Worm (Caenorhabditis elegans) whole organism, mixed stage, embryonic: ENCODE data around the gene F29A7.6.

Experiments
- M03D4.4 ChIP-seq: sonication (generic microtip); optimal IDR thresholded peaks from 2 replicates; lab custom pipeline; 2017; ENCODE audit warnings: mild to moderate bottlenecking, missing genetic modification characterization, missing compliant biosample characterization
- bed-3 ChIP-seq: fragments of 200-800 bp; sonication (Bioruptor generic); optimal IDR thresholded peaks from 3 replicates; lab custom pipeline; 2018; ENCODE audit warnings: mild to moderate bottlenecking, missing genetic modification characterization, moderate library complexity, missing compliant biosample characterization
- blmp-1 ChIP-seq: fragments of 150-350 bp; optimal IDR thresholded peaks from 2 replicates; lab custom pipeline; 2014; ENCODE audit warnings: missing biosample characterization, missing genetic modification characterization
- ceh-39 ChIP-seq: fragments of 150-350 bp; optimal IDR thresholded peaks from 2 replicates; lab custom pipeline; 2014; ENCODE audit warnings: missing biosample characterization, missing genetic modification characterization
- ces-1 ChIP-seq: fragments of 150-350 bp; optimal IDR thresholded peaks from 2 replicates; lab custom pipeline; 2014; ENCODE audit warnings: missing biosample characterization, missing genetic modification reagents, missing genetic modification characterization
- elt-1 ChIP-seq: sonication (generic microtip); optimal IDR thresholded peaks from 2 replicates; lab custom pipeline; 2017; ENCODE audit warnings: missing genetic modification characterization, mild to moderate bottlenecking, missing compliant biosample characterization, antibody characterized with exemption, moderate library complexity, borderline replicate concordance; ENCODE audit not compliant: insufficient read depth
- elt-3 ChIP-seq: fragments of 150-350 bp; optimal IDR thresholded peaks from 2 replicates; lab custom pipeline; 2014; ENCODE audit warnings: missing biosample characterization, missing genetic modification characterization
- flh-1 ChIP-seq: fragments of 200-800 bp; sonication (Bioruptor generic); optimal IDR thresholded peaks from 2 replicates; lab custom pipeline; 2018; ENCODE audit warnings: mild to moderate bottlenecking, missing genetic modification characterization, moderate library complexity, missing compliant biosample characterization
- ham-2 ChIP-seq: fragments of 200-800 bp; sonication (Bioruptor generic); optimal IDR thresholded peaks from 2 replicates; lab custom pipeline; 2018; ENCODE audit warnings: mild to moderate bottlenecking, missing genetic modification characterization, missing compliant biosample characterization
- hlh-1 ChIP-seq: fragments of 150-350 bp; optimal IDR thresholded peaks from 2 replicates; lab custom pipeline; 2014; ENCODE audit warnings: missing biosample characterization, missing genetic modification reagents, missing genetic modification characterization
- lin-13 ChIP-seq: fragments of 150-350 bp; optimal IDR thresholded peaks from 2 replicates; lab custom pipeline; 2014; ENCODE audit warnings: missing biosample characterization, missing genetic modification characterization
- lin-32 ChIP-seq: fragments of 200-800 bp; sonication (Bioruptor generic); optimal IDR thresholded peaks from 2 replicates; lab custom pipeline; 2018; ENCODE audit warnings: mild to moderate bottlenecking, missing genetic modification characterization, missing compliant biosample characterization
- lsy-2 ChIP-seq: fragments of 150-350 bp; optimal IDR thresholded peaks from 2 replicates; lab custom pipeline; 2014; ENCODE audit warnings: missing biosample characterization, missing genetic modification characterization
- mab-5 ChIP-seq: fragments of 150-350 bp; optimal IDR thresholded peaks from 2 replicates; lab custom pipeline; 2014; ENCODE audit warnings: missing biosample characterization, missing genetic modification characterization
- mep-1 ChIP-seq: fragments of 150-350 bp; optimal IDR thresholded peaks from 2 replicates; lab custom pipeline; 2017; ENCODE audit warnings: missing biosample characterization, missing genetic modification reagents, missing genetic modification characterization, inconsistent platforms
- mls-2 ChIP-seq: sonication (generic microtip); optimal IDR thresholded peaks from 2 replicates; lab custom pipeline; 2016; ENCODE audit warnings: mild to moderate bottlenecking, missing genetic modification characterization, moderate library complexity, missing compliant biosample characterization
- nhr-12 ChIP-seq: fragments of 150-350 bp; optimal IDR thresholded peaks from 2 replicates; lab custom pipeline; 2014; ENCODE audit warnings: missing biosample characterization, missing genetic modification characterization
- nhr-237 ChIP-seq: fragments of 150-350 bp; optimal IDR thresholded peaks from 2 replicates; lab custom pipeline; 2014; ENCODE audit warnings: missing biosample characterization, missing genetic modification characterization
- nhr-28 ChIP-seq: fragments of 150-350 bp; optimal IDR thresholded peaks from 2 replicates; lab custom pipeline; 2014; ENCODE audit warnings: missing biosample characterization, missing genetic modification characterization
- nhr-76 ChIP-seq: sonication (generic microtip); optimal IDR thresholded peaks from 2 replicates; lab custom pipeline; 2017; ENCODE audit warnings: missing biosample characterization, missing genetic modification characterization
- pha-4 ChIP-seq: fragments of 150-350 bp; optimal IDR thresholded peaks from 2 replicates; lab custom pipeline; 2018; ENCODE audit warnings: missing biosample characterization, missing genetic modification reagents, missing genetic modification characterization
- sem-2 ChIP-seq: fragments of 200-800 bp; sonication (Bioruptor generic); optimal IDR thresholded peaks from 2 replicates; lab custom pipeline; 2018; ENCODE audit warnings: mild to moderate bottlenecking, missing genetic modification characterization, missing compliant biosample characterization
- snpc-4 ChIP-seq: fragments of 150-350 bp; optimal IDR thresholded peaks from 2 replicates; lab custom pipeline; 2014; ENCODE audit warnings: missing biosample characterization, missing genetic modification characterization
- sptf-1 ChIP-seq: sonication (generic microtip); optimal IDR thresholded peaks from 2 replicates; lab custom pipeline; 2017; ENCODE audit warnings: mild to moderate bottlenecking, missing genetic modification characterization, moderate library complexity, missing compliant biosample characterization
- unc-120 ChIP-seq: sonication (generic microtip); optimal IDR thresholded peaks from 2 replicates; lab custom pipeline; 2017; ENCODE audit warnings: missing genetic modification characterization, missing compliant biosample characterization; ENCODE audit not compliant: poor library complexity, severe bottlenecking
- unc-39 ChIP-seq: fragments of 150-350 bp; optimal IDR thresholded peaks from 2 replicates; lab custom pipeline; 2014; ENCODE audit warnings: missing biosample characterization, missing genetic modification characterization
- unc-62 ChIP-seq: fragments of 150-350 bp; optimal IDR thresholded peaks from 2 replicates; lab custom pipeline; 2014; ENCODE audit warnings: missing biosample characterization, missing genetic modification reagents, missing genetic modification characterization

F29A7.6 gene

ce11 chrII:2752536-2752935, at the start of gene F29A7.6:
Gene F29A7.6, minus strand, starts transcription at chrII:2752611.
- peak; percentile 74 for TF ChIP-seq ces-1 (GFP tag; lab: Kevin White, UChicago)
- TF ChIP-seq nhr-237 = no peak
- TF ChIP-seq pha-4 = peak; percentile 18
- TF ChIP-seq mls-2 (tag; lab: Kevin White, UChicago) = no peak
- TF ChIP-seq M03D4.4 = peak; percentile 20
- no peak for TF ChIP-seq nhr-12 (tag; lab: Kevin White, UChicago)
- TF ChIP-seq sptf-1 (tag; lab: Kevin White, UChicago) = peak; percentile 65
- TF ChIP-seq ham-2 (GFP tag; lab: Kevin White, UChicago) = peak; percentile 46
- TF ChIP-seq mep-1 = peak; percentile 36
- peak; percentile 2 for TF ChIP-seq hlh-1 (tag; lab: Kevin White, UChicago)
- peak; percentile 51 for TF ChIP-seq lin-13 (tag; lab: Kevin White, UChicago)
- TF ChIP-seq nhr-76 = no peak

ce11 chrII:2801764-2802163, 49.4 kb upstream of the F29A7.6 start:
- TF ChIP-seq lin-13 (tag; lab: Kevin White, UChicago) (peak; percentile 2), pha-4 (no peak)

ce11 chrII:2800550-2801233, 48.3 kb upstream of the F29A7.6 start, which contains the start of gene nhr-119:
Gene nhr-119, minus strand, starts transcription at chrII:2800600.
- TF ChIP-seq unc-62 = peak; percentile 79
- TF ChIP-seq nhr-12 (tag; lab: Kevin White, UChicago) = no peak
- TF ChIP-seq unc-120 (tag; lab: Kevin White, UChicago) = peak; percentile 6
- peak; percentile 95 for TF ChIP-seq elt-1 (tag; lab: Kevin White, UChicago)
- TF ChIP-seq elt-3 (tag; lab: Kevin White, UChicago) = peak; percentile 94
- TF ChIP-seq pha-4 = no peak
- TF ChIP-seq nhr-237 = peak; percentile 33
- TF ChIP-seq, all 35 proteins: peak for 5

DNA sequence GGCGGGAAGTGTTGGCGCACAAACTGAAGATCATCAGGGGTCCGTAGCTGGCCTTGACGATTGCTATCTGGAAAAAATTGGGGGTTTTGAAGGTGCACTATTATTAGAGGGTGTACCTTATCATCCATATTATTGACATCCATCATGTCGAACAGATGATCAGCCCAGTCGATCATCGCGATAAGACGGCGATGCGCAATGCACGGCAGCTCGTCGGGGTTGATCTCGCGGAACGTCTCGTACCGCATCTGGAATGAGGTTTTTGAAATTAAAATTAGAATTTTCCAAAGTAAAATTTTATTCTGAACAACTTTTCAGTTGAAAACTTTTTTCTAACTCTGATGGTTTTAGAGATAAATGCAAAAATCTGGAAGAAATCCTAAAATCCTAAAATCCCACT, 45.5 kb upstream of the F29A7.6 start:
- no peak for TF ChIP-seq lsy-2 (tag; lab: Kevin White, UChicago)
- TF ChIP-seq elt-1 (tag; lab: Kevin White, UChicago) = peak; percentile 3

ce11 chrII:2796431-2796830, 44.0 kb upstream of the F29A7.6 start:
- TF ChIP-seq pha-4 = no peak
- no peak for TF ChIP-seq mab-5 (tag; lab: Kevin White, UChicago)
- no peak for TF ChIP-seq ceh-39 (tag; lab: Kevin White, UChicago)
- TF ChIP-seq bed-3 (GFP tag; lab: Kevin White, UChicago) = no peak
- TF ChIP-seq sem-2 (GFP tag; lab: Kevin White, UChicago) = no peak
- TF ChIP-seq nhr-28 (tag; lab: Kevin White, UChicago) = no peak
- TF ChIP-seq lsy-2 (tag; lab: Kevin White, UChicago) = no peak
- TF ChIP-seq unc-39 (tag; lab: Kevin White, UChicago) = no peak
- TF ChIP-seq, all 35 proteins: peak for 0

ce11 chrII:2795413-2795812, 43.0 kb upstream of the F29A7.6 start:
- no peak for TF ChIP-seq sem-2 (GFP tag; lab: Kevin White, UChicago)

DNA sequence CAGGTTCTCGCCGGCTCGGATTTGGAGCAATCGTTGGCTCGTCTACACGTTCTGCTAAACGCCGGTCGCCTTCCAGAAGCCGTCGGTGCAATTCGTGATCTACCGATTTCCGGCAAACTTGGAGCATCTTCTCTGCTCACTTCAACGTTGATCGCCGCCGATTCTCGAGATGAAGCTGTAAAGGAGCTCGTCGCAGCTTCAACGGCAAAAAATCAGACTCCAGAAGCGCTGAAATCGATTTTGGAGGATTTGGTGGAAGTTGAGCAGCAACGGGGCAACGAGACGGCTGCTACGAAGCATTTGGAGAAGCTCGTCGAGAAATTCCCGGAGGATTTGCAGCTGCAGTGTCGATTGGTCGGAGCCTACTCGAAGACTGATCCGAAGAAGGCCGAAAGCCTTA, 39.3 kb upstream of the F29A7.6 start:
- TF ChIP-seq snpc-4 (no peak), unc-120 (tag; lab: Kevin White, UChicago) (no peak), mab-5 (tag; lab: Kevin White, UChicago) (no peak), unc-39 (tag; lab: Kevin White, UChicago) (no peak), nhr-237 (no peak), sptf-1 (tag; lab: Kevin White, UChicago) (no peak), elt-3 (tag; lab: Kevin White, UChicago) (no peak), blmp-1 (tag; lab: Kevin White, UChicago) (no peak), lin-32 (GFP tag; lab: Kevin White, UChicago) (no peak), ham-2 (GFP tag; lab: Kevin White, UChicago) (no peak), ces-1 (GFP tag; lab: Kevin White, UChicago) (no peak), lin-13 (tag; lab: Kevin White, UChicago) (no peak), ceh-39 (tag; lab: Kevin White, UChicago) (no peak), nhr-76 (no peak), nhr-28 (tag; lab: Kevin White, UChicago) (no peak), flh-1 (GFP tag; lab: Kevin White, UChicago) (no peak), elt-1 (tag; lab: Kevin White, UChicago) (no peak), hlh-1 (tag; lab: Kevin White, UChicago) (no peak), bed-3 (GFP tag; lab: Kevin White, UChicago) (no peak), lsy-2 (tag; lab: Kevin White, UChicago) (no peak)
- TF ChIP-seq, all 35 proteins: peak for 0
